Fruit fly (Drosophila melanogaster): ENCODE measurements around the gene CG9702.
A peak's percentile ranks its signal among the peaks of the same experiment; 100 is the strongest.

- TF ChIP-seq usp (GFP tag; optimal IDR thresholded peaks at IDR 0.05) (no peak), rgr (GFP tag; optimal IDR thresholded peaks at IDR 0.05) (no peak), sv (GFP tag; optimal IDR thresholded peaks at IDR 0.05) (no peak), tai (GFP tag; optimal IDR thresholded peaks at IDR 0.05) (no peak), OdsH (GFP tag; optimal IDR thresholded peaks at IDR 0.05) (peak; percentile 4), jim (GFP tag; optimal IDR thresholded peaks at IDR 0.05) (no peak)
Observed at dm6 chr3R:30564479-30564878, 14.8 kb upstream of the CG9702 start.
